Fruit fly (Drosophila melanogaster) whole organism, prepupa: ENCODE data around the gene CG5276.
A peak's percentile ranks its signal among the peaks of the same experiment; 100 is the strongest.

Experiments used
- Blimp-1 ChIP-seq: fragments of 200-800 bp; sonication (Bioruptor generic); optimal IDR thresholded peaks from 3 replicates; lab custom pipeline; 2017; ENCODE audit warnings: missing biosample characterization, missing genetic modification characterization, mild to moderate bottlenecking, moderate library complexity, missing genetic modification reagents
- CG11294 ChIP-seq: fragments of 200-800 bp; sonication (Bioruptor generic); IDR thresholded peaks from 2 replicates; pipeline ENCODE4 v1.3.6; 2022; ENCODE audit warnings: missing biosample characterization, missing genetic modification characterization
- CG11902 ChIP-seq: fragments of 200-800 bp; sonication (Bioruptor generic); optimal IDR thresholded peaks from 3 replicates; lab custom pipeline; 2016; ENCODE audit warnings: missing biosample characterization, missing genetic modification characterization
- CG1621 ChIP-seq: fragments of 200-800 bp; sonication (Bioruptor generic); optimal IDR thresholded peaks from 3 replicates; lab custom pipeline; 2018; ENCODE audit warnings: missing biosample characterization, mild to moderate bottlenecking, missing genetic modification characterization
- CG3032 ChIP-seq: fragments of 200-800 bp; optimal IDR thresholded peaks from 2 replicates; lab custom pipeline; 2019; ENCODE audit warnings: missing biosample characterization, mild to moderate bottlenecking, missing genetic modification characterization, moderate library complexity
- CG31627 ChIP-seq: fragments of 200-800 bp; sonication (Bioruptor generic); optimal IDR thresholded peaks from 3 replicates; lab custom pipeline; 2016; ENCODE audit warnings: missing biosample characterization, missing genetic modification characterization
- CG32006 ChIP-seq: fragments of 200-800 bp; sonication (Bioruptor generic); optimal IDR thresholded peaks from 3 replicates; lab custom pipeline; 2017; ENCODE audit warnings: missing biosample characterization, mild to moderate bottlenecking, missing genetic modification characterization
- CG34406 ChIP-seq: fragments of 200-800 bp; sonication (Bioruptor generic); optimal IDR thresholded peaks from 3 replicates; lab custom pipeline; 2016; ENCODE audit warnings: missing biosample characterization, missing genetic modification characterization
- CG6163 ChIP-seq: fragments of 200-800 bp; sonication (Bioruptor generic); IDR thresholded peaks from 3 replicates; pipeline ENCODE4 v1.3.6; 2022; ENCODE audit warnings: missing biosample characterization, missing genetic modification characterization
- CG6276 ChIP-seq: fragments of 200-800 bp; sonication (Bioruptor generic); optimal IDR thresholded peaks from 2 replicates; lab custom pipeline; 2017; ENCODE audit warnings: missing biosample characterization, mild to moderate bottlenecking, missing genetic modification characterization
- CG6792 ChIP-seq: fragments of 200-800 bp; sonication (Bioruptor generic); optimal IDR thresholded peaks from 3 replicates; lab custom pipeline; 2016; ENCODE audit warnings: missing biosample characterization, missing genetic modification characterization
- CG6808 ChIP-seq: fragments of 200-800 bp; sonication (Bioruptor generic); optimal IDR thresholded peaks from 3 replicates; lab custom pipeline; 2017; ENCODE audit warnings: missing biosample characterization, missing genetic modification characterization, mild to moderate bottlenecking, moderate library complexity, missing genetic modification reagents
- CG6854 ChIP-seq: fragments of 200-800 bp; sonication (Bioruptor generic); optimal IDR thresholded peaks from 2 replicates; lab custom pipeline; 2017; ENCODE audit warnings: missing biosample characterization, mild to moderate bottlenecking, missing genetic modification characterization
- CG8119 ChIP-seq: fragments of 200-800 bp; sonication (Bioruptor generic); IDR thresholded peaks from 3 replicates; pipeline ENCODE4 v1.3.6; 2022; ENCODE audit warnings: missing biosample characterization, missing genetic modification characterization
- CG9139 ChIP-seq: fragments of 200-800 bp; sonication (Bioruptor generic); optimal IDR thresholded peaks from 3 replicates; lab custom pipeline; 2017; ENCODE audit warnings: missing biosample characterization, mild to moderate bottlenecking, missing genetic modification characterization
- Ets21C ChIP-seq: fragments of 200-800 bp; sonication (Bioruptor generic); optimal IDR thresholded peaks from 3 replicates; lab custom pipeline; 2016; ENCODE audit warnings: missing biosample characterization, missing genetic modification characterization
- Gug ChIP-seq: fragments of 200-800 bp; sonication (Bioruptor generic); IDR thresholded peaks from 2 replicates; pipeline ENCODE4 v1.3.6; 2022; ENCODE audit warnings: missing biosample characterization, missing genetic modification characterization
- Hr38 ChIP-seq: sonication (Bioruptor generic); optimal IDR thresholded peaks from 2 replicates; lab custom pipeline; 2016; ENCODE audit warnings: missing biosample characterization, missing genetic modification characterization
- Hr4 ChIP-seq: fragments of 200-800 bp; sonication (Bioruptor generic); optimal IDR thresholded peaks from 3 replicates; lab custom pipeline; 2016; ENCODE audit warnings: missing biosample characterization, missing genetic modification characterization
- Lpt ChIP-seq: fragments of 200-800 bp; sonication (Bioruptor generic); optimal IDR thresholded peaks from 3 replicates; lab custom pipeline; 2016; ENCODE audit warnings: missing biosample characterization, missing genetic modification characterization
- Smox ChIP-seq: fragments of 200-800 bp; sonication (Bioruptor generic); optimal IDR thresholded peaks from 3 replicates; lab custom pipeline; 2016; ENCODE audit warnings: missing biosample characterization, missing genetic modification characterization
- Sox102F ChIP-seq: fragments of 200-800 bp; sonication (Bioruptor generic); optimal IDR thresholded peaks from 2 replicates; lab custom pipeline; 2016; ENCODE audit warnings: missing biosample characterization, mild to moderate bottlenecking, missing genetic modification characterization
- Sox14 ChIP-seq: fragments of 200-800 bp; sonication (Bioruptor generic); optimal IDR thresholded peaks from 3 replicates; lab custom pipeline; 2016; ENCODE audit warnings: missing biosample characterization, missing genetic modification characterization
- achi ChIP-seq: fragments of 200-800 bp; sonication (Bioruptor generic); optimal IDR thresholded peaks from 3 replicates; lab custom pipeline; 2016; ENCODE audit warnings: missing biosample characterization, missing genetic modification characterization
- cyc ChIP-seq: fragments of 200-800 bp; sonication (Bioruptor generic); optimal IDR thresholded peaks from 3 replicates; lab custom pipeline; 2016; ENCODE audit warnings: missing biosample characterization, missing genetic modification characterization
- eg ChIP-seq: fragments of 200-800 bp; sonication (Bioruptor generic); IDR thresholded peaks from 3 replicates; pipeline ENCODE4 v1.3.6; 2022; ENCODE audit warnings: missing biosample characterization, missing genetic modification characterization
- esn ChIP-seq: fragments of 200-800 bp; sonication (Bioruptor generic); optimal IDR thresholded peaks from 2 replicates; lab custom pipeline; 2016; ENCODE audit warnings: missing biosample characterization, mild to moderate bottlenecking, missing genetic modification characterization, moderate library complexity
- fkh ChIP-seq: fragments of 200-800 bp; sonication (Bioruptor generic); optimal IDR thresholded peaks from 3 replicates; lab custom pipeline; 2017; ENCODE audit warnings: missing biosample characterization, mild to moderate bottlenecking, missing genetic modification characterization, moderate library complexity
- lz ChIP-seq: fragments of 200-800 bp; sonication (Bioruptor generic); optimal IDR thresholded peaks from 3 replicates; lab custom pipeline; 2016; ENCODE audit warnings: missing biosample characterization, missing genetic modification characterization
- net ChIP-seq: fragments of 200-800 bp; sonication (Bioruptor generic); optimal IDR thresholded peaks from 3 replicates; lab custom pipeline; 2016; ENCODE audit warnings: missing biosample characterization, missing genetic modification characterization
- pdm3 ChIP-seq: fragments of 200-800 bp; sonication (Bioruptor generic); optimal IDR thresholded peaks from 3 replicates; lab custom pipeline; 2016; ENCODE audit warnings: missing biosample characterization, missing genetic modification characterization
- spab ChIP-seq: fragments of 200-800 bp; sonication (Bioruptor generic); optimal IDR thresholded peaks from 2 replicates; lab custom pipeline; 2017; ENCODE audit warnings: missing biosample characterization, mild to moderate bottlenecking, missing genetic modification characterization, missing genetic modification reagents
- ss ChIP-seq, 2 experiments: fragments of 200-800 bp; sonication (Bioruptor generic); optimal IDR thresholded peaks; 2 replicates in 1 of 2; 3 replicates in 1 of 2; lab custom pipeline; 2017 to 2018; ENCODE audit warnings: mild to moderate bottlenecking in 2 of 2, missing biosample characterization in 2 of 2, missing genetic modification characterization in 2 of 2, moderate library complexity in 1 of 2
- vri ChIP-seq: fragments of 200-800 bp; sonication (Bioruptor generic); optimal IDR thresholded peaks from 3 replicates; lab custom pipeline; 2016; ENCODE audit warnings: missing biosample characterization, mild to moderate bottlenecking, missing genetic modification characterization

CG5276 gene

dm6 chr3R:11435537-11436234, 4.1 kb downstream of the CG5276 start, which contains the start of the genes Exd2 and CG5281:
Gene Exd2, minus strand, starts transcription at chr3R:11435703.
Gene CG5281, plus strand, starts transcription at chr3R:11435850.
- TF ChIP-seq Smox (GFP tag; lab: Kevin White, UChicago): no peak
- TF ChIP-seq lz (GFP tag; lab: Kevin White, UChicago): peak; percentile 32
- 0 out of 3 replicates have a peak, but pooled peaks have one; percentile 11 for TF ChIP-seq CG6163 (GFP tag; lab: Robert Waterston, UW)
- peak; percentile 20 for TF ChIP-seq CG3032
- TF ChIP-seq CG31627 (GFP tag; lab: Kevin White, UChicago): peak; percentile 55
- no peak for TF ChIP-seq net (GFP tag; lab: Kevin White, UChicago)
- TF ChIP-seq Ets21C (GFP tag; lab: Kevin White, UChicago): no peak
- peak; percentile 91 for TF ChIP-seq CG1621 (tag; lab: Kevin White, UChicago)
- peak; percentile 89 for TF ChIP-seq Sox14 (GFP tag; lab: Kevin White, UChicago)
- TF ChIP-seq esn: peak; percentile 62
- peak; percentile 21 for TF ChIP-seq cyc (GFP tag; lab: Kevin White, UChicago)
- TF ChIP-seq, all 60 proteins: peak for 8

dm6 chr3R:11437528-11437927, 6.0 kb downstream of the CG5276 start, which contains the start of gene CG17230:
Gene CG17230, plus strand, starts transcription at chr3R:11437785.
- TF ChIP-seq CG31627 (GFP tag; lab: Kevin White, UChicago) (no peak), Gug (no peak), fkh (GFP tag; lab: Kevin White, UChicago) (peak; percentile 98)

- TF ChIP-seq CG11902 (GFP tag; lab: Kevin White, UChicago) (no peak), esn (no peak), achi (no peak), pdm3 (GFP tag; lab: Kevin White, UChicago) (no peak), lz (GFP tag; lab: Kevin White, UChicago) (no peak), CG6792 (GFP tag; lab: Kevin White, UChicago) (no peak), CG3032 (no peak), CG8119 (no peak), spab (GFP tag; lab: Kevin White, UChicago) (no peak), CG11294 (GFP tag; lab: Robert Waterston, UW) (no peak), Lpt (GFP tag; lab: Kevin White, UChicago) (no peak), CG34406 (GFP tag; lab: Kevin White, UChicago) (no peak), Hr38 (GFP tag; lab: Kevin White, UChicago) (no peak), CG6276 (GFP tag; lab: Kevin White, UChicago) (no peak), CG32006 (GFP tag; lab: Kevin White, UChicago) (no peak)
- TF ChIP-seq, all 60 proteins: peak for 0
These were observed 9.5 kb downstream of the CG5276 start for dm6 chr3R:11441038-11441437.

- TF ChIP-seq spab (GFP tag; lab: Kevin White, UChicago) (peak; percentile 17), eg (GFP tag; lab: Robert Waterston, UW) (peak; percentile 36; the same call in 1 of the 3 replicates), CG9139 (GFP tag; lab: Kevin White, UChicago) (peak; percentile 54), CG6163 (GFP tag; lab: Robert Waterston, UW) (0 out of 3 replicates have a peak, but pooled peaks have one; percentile 9), Hr4 (no peak), vri (peak; percentile 0), CG6808 (GFP tag; lab: Kevin White, UChicago) (peak; percentile 22), CG34406 (GFP tag; lab: Kevin White, UChicago) (no peak), CG8119 (no peak), Sox102F (GFP tag; lab: Kevin White, UChicago) (peak; percentile 23), Blimp-1 (GFP tag; lab: Kevin White, UChicago) (peak; percentile 71), pdm3 (GFP tag; lab: Kevin White, UChicago) (no peak), ss (GFP tag; optimal IDR thresholded peaks at IDR 0.05; lab: Kevin White, UChicago) (peak in 1 of 2 experiments; percentile 58), CG6854 (GFP tag; lab: Kevin White, UChicago) (peak; percentile 52), CG6276 (GFP tag; lab: Kevin White, UChicago) (no peak)
These were observed 18.1 kb downstream of the CG5276 start for dm6 chr3R:11449688-11450087.
